Worm (Caenorhabditis elegans): ENCODE data around the gene ugt-4.

DNA sequence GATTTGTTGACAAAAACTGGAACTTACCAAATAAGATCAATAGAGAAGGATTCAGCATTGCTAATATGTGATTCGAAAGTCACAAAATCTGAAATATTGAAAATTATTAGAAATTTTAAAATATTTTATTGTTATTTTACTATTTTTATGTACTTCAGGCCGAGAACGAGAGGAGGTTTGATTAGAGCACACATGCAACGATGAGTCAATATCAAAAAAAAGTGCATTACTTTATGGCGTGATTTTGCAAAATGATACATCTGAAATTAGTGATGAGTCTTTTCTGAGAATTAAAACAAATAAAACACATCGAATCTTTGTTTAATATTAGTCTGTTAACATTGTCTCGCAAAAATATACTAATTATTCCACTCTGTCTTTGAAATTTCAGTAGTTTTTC lies 49.6 kb upstream of the ugt-4 start:
- TF ChIP-seq nfya-1 (tag; optimal IDR thresholded peaks at IDR 0.05) (no peak), ets-4 (tag; optimal IDR thresholded peaks at IDR 0.05) (no peak), ttx-3 (tag; optimal IDR thresholded peaks at IDR 0.05) (no peak), ceh-2 (tag; optimal IDR thresholded peaks at IDR 0.05) (no peak), pha-4 (tag; optimal IDR thresholded peaks at IDR 0.05) (no peak), T23F11.4 (GFP tag; optimal IDR thresholded peaks at IDR 0.05) (no peak), che-1 (tag; optimal IDR thresholded peaks at IDR 0.05) (no peak), C08G9.2 (tag; optimal IDR thresholded peaks at IDR 0.05) (no peak), fkh-10 (GFP tag; optimal IDR thresholded peaks at IDR 0.05) (no peak), K02D7.2 (tag; optimal IDR thresholded peaks at IDR 0.05) (no peak), nhr-11 (tag; optimal IDR thresholded peaks at IDR 0.05) (no peak)
